Worm (Caenorhabditis elegans): ENCODE measurements around the gene T02B11.3.
"Not testable (repeated sequence)": the region's sequence is repeated elsewhere in the genome, so short reads cannot be mapped to it uniquely, and the experiment has no call there.

DNA sequence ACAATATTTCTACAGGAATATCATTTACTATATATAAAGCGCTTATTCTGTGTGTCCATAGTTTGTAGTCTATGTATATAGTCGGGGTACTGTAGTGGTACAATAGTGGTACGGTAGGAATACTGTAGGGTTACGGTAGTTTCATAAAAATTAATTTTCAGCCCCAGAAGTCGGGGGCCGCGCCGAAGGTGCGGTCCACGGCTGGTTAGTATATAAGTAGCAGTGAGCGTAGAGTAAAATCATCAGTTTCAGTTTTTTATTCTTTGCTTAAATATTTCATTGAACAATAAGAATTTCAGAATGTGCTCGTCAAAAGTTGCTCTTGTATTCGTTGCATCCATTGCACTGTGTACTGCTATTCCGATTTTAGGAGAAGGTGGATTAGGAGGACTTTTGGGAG lies 24.2 kb upstream of the T02B11.3 start, which contains the start of gene srlf-22:
- TF ChIP-seq ama-1 (optimal IDR thresholded peaks at IDR 0.05); zag-1 (tag; optimal IDR thresholded peaks at IDR 0.05); unc-62 (GFP tag; optimal IDR thresholded peaks at IDR 0.05); peb-1 (tag; optimal IDR thresholded peaks at IDR 0.05); F13H6.1 (tag; optimal IDR thresholded peaks at IDR 0.05); ceh-82 (tag; optimal IDR thresholded peaks at IDR 0.05); aly-2 (tag; optimal IDR thresholded peaks at IDR 0.05); lin-13 (GFP tag; optimal IDR thresholded peaks at IDR 0.05); lsy-2 (tag; optimal IDR thresholded peaks at IDR 0.05); dmd-4 (tag; optimal IDR thresholded peaks at IDR 0.05): not testable (repeated sequence)

Data from whole organism, L2 larva.